Fruit fly (Drosophila melanogaster) whole organism, embryonic: ENCODE data around the gene kri.

Experiments used
- Atf3 ChIP-seq: fragments of 200-800 bp; sonication (Bioruptor generic); optimal IDR thresholded peaks from 3 replicates; lab custom pipeline; 2016; ENCODE audit warnings: missing biosample characterization, missing genetic modification characterization
- B-H1 ChIP-seq: fragments of 200-800 bp; sonication (Bioruptor generic); IDR thresholded peaks from 3 replicates; pipeline ENCODE4 v1.3.6; 2022; ENCODE audit warnings: missing biosample characterization, missing genetic modification characterization
- BEAF-32 ChIP-seq: fragments of 200-800 bp; sonication (Bioruptor generic); optimal IDR thresholded peaks from 3 replicates; lab custom pipeline; 2017; ENCODE audit warnings: missing biosample characterization, missing genetic modification characterization, mild to moderate bottlenecking, moderate library complexity, missing genetic modification reagents
- CG10209 ChIP-seq: fragments of 200-800 bp; sonication (Bioruptor generic); optimal IDR thresholded peaks from 3 replicates; lab custom pipeline; 2017; ENCODE audit warnings: missing biosample characterization, mild to moderate bottlenecking, missing genetic modification characterization, missing genetic modification reagents
- CG10267 ChIP-seq: fragments of 200-800 bp; sonication (Bioruptor generic); optimal IDR thresholded peaks from 2 replicates; lab custom pipeline; 2018; ENCODE audit warnings: missing biosample characterization, mild to moderate bottlenecking, missing genetic modification characterization, moderate library complexity
- CG11085 ChIP-seq: fragments of 200-800 bp; sonication (Bioruptor generic); IDR thresholded peaks from 2 replicates; pipeline ENCODE4 v1.3.6; 2022; ENCODE audit warnings: missing biosample characterization, missing genetic modification characterization
- CG1233 ChIP-seq: fragments of 200-800 bp; sonication (Bioruptor generic); optimal IDR thresholded peaks from 4 replicates; lab custom pipeline; 2018; ENCODE audit warnings: missing biosample characterization, mild to moderate bottlenecking, missing genetic modification characterization
- CG12769 ChIP-seq: fragments of 200-800 bp; sonication (Bioruptor generic); optimal IDR thresholded peaks from 2 replicates; lab custom pipeline; 2019; ENCODE audit warnings: missing biosample characterization, mild to moderate bottlenecking, missing genetic modification characterization, moderate library complexity
- CG12942 ChIP-seq: fragments of 200-800 bp; sonication (Bioruptor generic); optimal IDR thresholded peaks from 3 replicates; lab custom pipeline; 2016; ENCODE audit warnings: missing biosample characterization, missing genetic modification characterization
- CG14014 ChIP-seq: fragments of 200-800 bp; sonication (Bioruptor generic); IDR thresholded peaks from 2 replicates; pipeline ENCODE4 v1.3.6; 2022; ENCODE audit warnings: missing biosample characterization, missing genetic modification characterization
- CG15696 ChIP-seq: fragments of 200-800 bp; sonication (Bioruptor generic); optimal IDR thresholded peaks from 2 replicates; lab custom pipeline; 2019; ENCODE audit warnings: missing biosample characterization, mild to moderate bottlenecking, missing genetic modification characterization, moderate library complexity
- CG17385 ChIP-seq: fragments of 200-800 bp; sonication (Bioruptor generic); optimal IDR thresholded peaks from 3 replicates; lab custom pipeline; 2018; ENCODE audit warnings: missing biosample characterization, mild to moderate bottlenecking, missing genetic modification characterization
- CG2120 ChIP-seq: fragments of 200-800 bp; sonication (Bioruptor generic); optimal IDR thresholded peaks from 3 replicates; lab custom pipeline; 2016; ENCODE audit warnings: missing biosample characterization, missing genetic modification characterization
- CG2712 ChIP-seq: fragments of 200-800 bp; optimal IDR thresholded peaks from 3 replicates; lab custom pipeline; 2019; ENCODE audit warnings: missing biosample characterization, mild to moderate bottlenecking, missing genetic modification characterization, moderate library complexity
- CG31388 ChIP-seq: fragments of 200-800 bp; sonication (Bioruptor generic); optimal IDR thresholded peaks from 2 replicates; lab custom pipeline; 2016; ENCODE audit warnings: missing biosample characterization, missing genetic modification characterization
- CG31441 ChIP-seq: fragments of 200-800 bp; sonication (Bioruptor generic); IDR thresholded peaks from 2 replicates; pipeline ENCODE4 v1.3.6; 2022; ENCODE audit warnings: missing biosample characterization, missing genetic modification characterization
- CG34224 ChIP-seq: fragments of 200-800 bp; sonication (Bioruptor generic); IDR thresholded peaks from 3 replicates; pipeline ENCODE4 v1.3.6; 2022; ENCODE audit warnings: missing biosample characterization, missing genetic modification characterization; ENCODE audit not compliant: partially characterized antibody
- CG4404 ChIP-seq: fragments of 200-800 bp; sonication (Bioruptor generic); IDR thresholded peaks from 2 replicates; pipeline ENCODE4 v1.3.6; 2022; ENCODE audit warnings: missing biosample characterization, missing genetic modification characterization
- CG6689 ChIP-seq: fragments of 200-800 bp; sonication (Bioruptor generic); IDR thresholded peaks from 2 replicates; pipeline ENCODE4 v1.3.6; 2022; ENCODE audit warnings: missing biosample characterization, missing genetic modification characterization
- CG7271 ChIP-seq: fragments of 200-800 bp; sonication (Bioruptor generic); optimal IDR thresholded peaks from 2 replicates; lab custom pipeline; 2018; ENCODE audit warnings: missing biosample characterization, mild to moderate bottlenecking, missing genetic modification characterization, moderate library complexity
- CG7357 ChIP-seq: fragments of 200-800 bp; sonication (Bioruptor generic); IDR thresholded peaks from 3 replicates; pipeline ENCODE4 v1.3.6; 2022; ENCODE audit warnings: missing biosample characterization, missing genetic modification characterization
- CG7372 ChIP-seq: fragments of 200-800 bp; sonication (Bioruptor generic); IDR thresholded peaks from 2 replicates; pipeline ENCODE4 v1.3.6; 2022; ENCODE audit warnings: missing biosample characterization, missing genetic modification characterization
- CG7745 ChIP-seq: fragments of 200-800 bp; sonication (Bioruptor generic); optimal IDR thresholded peaks from 2 replicates; lab custom pipeline; 2018; ENCODE audit warnings: missing biosample characterization, mild to moderate bottlenecking, missing genetic modification characterization, moderate library complexity
- CG8290 ChIP-seq, 3 experiments: fragments of 200-800 bp; sonication (Bioruptor generic); optimal IDR thresholded peaks; 2 replicates each; lab custom pipeline; 2016 to 2019; ENCODE audit warnings: missing biosample characterization in 3 of 3, missing genetic modification characterization in 3 of 3, mild to moderate bottlenecking in 2 of 3, moderate library complexity in 1 of 3
- Dfd ChIP-seq, 2 experiments: fragments of >200 bp; optimal IDR thresholded peaks; 2 replicates each; lab custom pipeline; 2017; ENCODE audit warnings: missing biosample characterization in 2 of 2, missing genetic modification characterization in 2 of 2
- Doc2 ChIP-seq: fragments of 200-800 bp; sonication (Bioruptor generic); IDR thresholded peaks from 2 replicates; pipeline ENCODE4 v1.3.6; 2022; ENCODE audit warnings: missing biosample characterization, missing genetic modification characterization
- ERR ChIP-seq: fragments of 200-800 bp; sonication (Bioruptor generic); optimal IDR thresholded peaks from 2 replicates; lab custom pipeline; 2016; ENCODE audit warnings: missing biosample characterization, missing genetic modification characterization
- Ets97D ChIP-seq: fragments of 200-800 bp; sonication (Bioruptor generic); optimal IDR thresholded peaks from 3 replicates; lab custom pipeline; 2016; ENCODE audit warnings: missing biosample characterization, missing genetic modification characterization
- Med ChIP-seq: fragments of 200-800 bp; sonication (Bioruptor generic); peaks from one replicate; lab custom pipeline; 2016; ENCODE audit warnings: missing biosample characterization, missing genetic modification characterization, mild to moderate bottlenecking, inconsistent platforms, moderate library complexity
- NfI ChIP-seq: fragments of 200-800 bp; sonication (Bioruptor generic); optimal IDR thresholded peaks from 3 replicates; lab custom pipeline; 2018; ENCODE audit warnings: missing biosample characterization, mild to moderate bottlenecking, missing genetic modification characterization, moderate library complexity
- Pdp1 ChIP-seq, 2 experiments: fragments of 200-800 bp; sonication (Bioruptor generic); optimal IDR thresholded peaks; 3 replicates each; lab custom pipeline; 2016; ENCODE audit warnings: missing biosample characterization in 2 of 2, missing genetic modification characterization in 2 of 2, mild to moderate bottlenecking in 1 of 2, moderate library complexity in 1 of 2
- Scr ChIP-seq: fragments of 200-800 bp; sonication (Bioruptor generic); IDR thresholded peaks from 2 replicates; pipeline ENCODE4 v1.3.6; 2022; ENCODE audit warnings: missing biosample characterization, missing genetic modification characterization; ENCODE audit not compliant: partially characterized antibody
- Sin3A ChIP-seq: fragments of >200 bp; optimal IDR thresholded peaks from 2 replicates; lab custom pipeline; 2018
- Ssrp ChIP-seq: fragments of 200-800 bp; sonication (Bioruptor generic); optimal IDR thresholded peaks from 2 replicates; lab custom pipeline; 2018; ENCODE audit warnings: missing biosample characterization, mild to moderate bottlenecking, missing genetic modification characterization, moderate library complexity
- ac ChIP-seq: fragments of 200-800 bp; sonication (Bioruptor generic); optimal IDR thresholded peaks from 3 replicates; lab custom pipeline; 2017; ENCODE audit warnings: missing biosample characterization, mild to moderate bottlenecking, missing genetic modification characterization
- ara ChIP-seq: fragments of 200-800 bp; sonication (Bioruptor generic); IDR thresholded peaks from 2 replicates; pipeline ENCODE4 v1.3.6; 2022; ENCODE audit warnings: missing biosample characterization, missing genetic modification characterization
- croc ChIP-seq: fragments of 200-800 bp; sonication (Bioruptor generic); conservative IDR thresholded peaks from 3 replicates; pipeline ENCODE4 v1.3.6; 2022; ENCODE audit warnings: missing biosample characterization, missing genetic modification characterization
- dm ChIP-seq: fragments of 200-800 bp; sonication (Bioruptor generic); optimal IDR thresholded peaks from 3 replicates; lab custom pipeline; 2016; ENCODE audit warnings: missing biosample characterization, missing genetic modification characterization
- fd102C ChIP-seq: fragments of 200-800 bp; sonication (Bioruptor generic); optimal IDR thresholded peaks from 2 replicates; lab custom pipeline; 2018; ENCODE audit warnings: missing biosample characterization, mild to moderate bottlenecking, missing genetic modification characterization, moderate library complexity
- fd96Cb ChIP-seq: fragments of 200-800 bp; sonication (Bioruptor generic); optimal IDR thresholded peaks from 2 replicates; lab custom pipeline; 2018; ENCODE audit warnings: missing biosample characterization, mild to moderate bottlenecking, missing genetic modification characterization, moderate library complexity
- gcm ChIP-seq: fragments of 200-800 bp; sonication (Bioruptor generic); optimal IDR thresholded peaks from 2 replicates; lab custom pipeline; 2019; ENCODE audit warnings: missing biosample characterization, mild to moderate bottlenecking, missing genetic modification characterization, moderate library complexity
- gem ChIP-seq: fragments of 200-800 bp; sonication (Bioruptor generic); optimal IDR thresholded peaks from 2 replicates; lab custom pipeline; 2019; ENCODE audit warnings: missing biosample characterization, mild to moderate bottlenecking, missing genetic modification characterization, moderate library complexity
- ham ChIP-seq: fragments of 200-800 bp; sonication (Bioruptor generic); IDR thresholded peaks from 2 replicates; pipeline ENCODE4 v1.3.6; 2022; ENCODE audit warnings: missing biosample characterization, missing genetic modification characterization
- kay ChIP-seq: fragments of 200-800 bp; sonication (Bioruptor generic); optimal IDR thresholded peaks from 2 replicates; lab custom pipeline; 2016; ENCODE audit warnings: missing biosample characterization, missing genetic modification characterization
- ken ChIP-seq: fragments of 200-800 bp; sonication (Bioruptor generic); IDR thresholded peaks from 3 replicates; pipeline ENCODE4 v1.3.6; 2022; ENCODE audit warnings: missing biosample characterization, missing genetic modification characterization
- luna ChIP-seq: fragments of 200-800 bp; sonication (Bioruptor generic); optimal IDR thresholded peaks from 2 replicates; lab custom pipeline; 2016; ENCODE audit warnings: missing biosample characterization, missing genetic modification characterization
- nerfin-1 ChIP-seq: fragments of 200-800 bp; sonication (Bioruptor generic); optimal IDR thresholded peaks from 3 replicates; lab custom pipeline; 2019; ENCODE audit warnings: missing biosample characterization, mild to moderate bottlenecking, missing genetic modification characterization, moderate library complexity
- row ChIP-seq: fragments of 200-800 bp; sonication (Bioruptor generic); IDR thresholded peaks from 3 replicates; pipeline ENCODE4 v1.3.6; 2022; ENCODE audit warnings: missing biosample characterization, missing genetic modification characterization
- sd ChIP-seq: fragments of 200-800 bp; sonication (Bioruptor generic); optimal IDR thresholded peaks from 3 replicates; lab custom pipeline; 2018; ENCODE audit warnings: missing biosample characterization, mild to moderate bottlenecking, missing genetic modification characterization, moderate library complexity
- sens ChIP-seq: fragments of 200-800 bp; sonication (Bioruptor generic); peaks from one replicate; lab custom pipeline; 2016; ENCODE audit warnings: missing biosample characterization, missing genetic modification characterization
- so ChIP-seq: fragments of 200-800 bp; sonication (Bioruptor generic); IDR thresholded peaks from 3 replicates; pipeline ENCODE4 v1.3.6; 2022; ENCODE audit warnings: missing biosample characterization, missing genetic modification characterization

kri gene

dm6 chr3L:5838295-5838694, 27.5 kb downstream of the kri start (continued):
- TF ChIP-seq ac (GFP tag; lab: Kevin White, UChicago) (no peak), Dfd (GFP tag; optimal IDR thresholded peaks at IDR 0.05; lab: Kevin White, UChicago) (no peak), CG4404 (GFP tag; lab: Robert Waterston, UW) (no peak), croc (no peak), CG12942 (GFP tag; lab: Kevin White, UChicago) (no peak), Ssrp (tag; lab: Kevin White, UChicago) (peak; percentile 12), CG7271 (tag; lab: Kevin White, UChicago) (no peak), CG7745 (tag; lab: Kevin White, UChicago) (no peak), so (GFP tag; lab: Robert Waterston, UW) (no peak), fd102C (GFP tag; lab: Kevin White, UChicago) (no peak), gcm (GFP tag; lab: Kevin White, UChicago) (no peak), CG2120 (GFP tag; lab: Kevin White, UChicago) (peak; percentile 14), ken (GFP tag; lab: Robert Waterston, UW) (no peak; the same call in 2 of the 3 replicates), NfI (GFP tag; lab: Kevin White, UChicago) (peak; percentile 22), CG31388 (GFP tag; lab: Kevin White, UChicago) (no peak), CG1233 (GFP tag; lab: Kevin White, UChicago) (no peak), sd (peak; percentile 39), CG8290 (GFP tag; optimal IDR thresholded peaks at IDR 0.05; lab: Kevin White, UChicago) (no peak), CG8290 (tag; optimal IDR thresholded peaks at IDR 0.05; lab: Kevin White, UChicago) (no peak), Pdp1 (GFP tag; optimal IDR thresholded peaks at IDR 0.05; lab: Kevin White, UChicago) (no peak), ham (GFP tag; lab: Robert Waterston, UW) (no peak), CG17385 (GFP tag; lab: Kevin White, UChicago) (no peak), CG34224 (no peak), Sin3A (lab: Kevin White, UChicago) (no peak), CG12769 (peak; percentile 32), CG10209 (GFP tag; lab: Kevin White, UChicago) (no peak), ERR (no peak), CG15696 (tag; lab: Kevin White, UChicago) (no peak), BEAF-32 (GFP tag; lab: Kevin White, UChicago) (no peak), Atf3 (GFP tag; lab: Kevin White, UChicago) (no peak), kay (GFP tag; lab: Kevin White, UChicago) (no peak), ara (no peak), CG10267 (tag; lab: Kevin White, UChicago) (no peak), CG11085 (GFP tag; lab: Robert Waterston, UW) (no peak), gem (tag; lab: Kevin White, UChicago) (peak; percentile 8), B-H1 (no peak), CG14014 (no peak), nerfin-1 (tag; lab: Kevin White, UChicago) (no peak), fd96Cb (tag; lab: Kevin White, UChicago) (peak; percentile 15), CG31441 (GFP tag; lab: Robert Waterston, UW) (no peak), dm (GFP tag; lab: Kevin White, UChicago) (no peak), luna (GFP tag; lab: Kevin White, UChicago) (no peak), CG7372 (GFP tag; lab: Robert Waterston, UW) (no peak), Doc2 (GFP tag; lab: Robert Waterston, UW) (no peak), Ets97D (no peak), CG2712 (tag; lab: Kevin White, UChicago) (no peak), CG6689 (GFP tag; lab: Robert Waterston, UW) (no peak), Med (GFP tag; lab: Kevin White, UChicago) (peak; percentile 65), row (GFP tag; lab: Robert Waterston, UW) (peak; percentile 51), Scr (GFP tag; lab: Robert Waterston, UW) (no peak), sens (GFP tag; lab: Kevin White, UChicago) (peak; percentile 78), CG7357 (GFP tag; lab: Robert Waterston, UW) (0 out of 3 replicates have a peak, but pooled peaks have one; percentile 24)
